Fruit fly (Drosophila melanogaster): ENCODE data around the gene Ppi1.

- no peak for TF ChIP-seq pan (optimal IDR thresholded peaks at IDR 0.05)
- no peak for TF ChIP-seq psq (optimal IDR thresholded peaks at IDR 0.05)
- no peak for TF ChIP-seq Dll (optimal IDR thresholded peaks at IDR 0.05)
- no peak for TF ChIP-seq CG8478 (optimal IDR thresholded peaks at IDR 0.05)
These were observed 22.4 kb downstream of the Ppi1 start for dm6 chr3R:30106562-30106961.
